Fruit fly (Drosophila melanogaster) whole organism, embryonic: ENCODE results near the gene ninaE.

Experiments used
- Atf-2 ChIP-seq: fragments of 200-800 bp; sonication (Bioruptor generic); optimal IDR thresholded peaks from 2 replicates; lab custom pipeline; 2016; ENCODE audit warnings: missing biosample characterization, missing genetic modification characterization
- B-H1 ChIP-seq: fragments of 200-800 bp; sonication (Bioruptor generic); IDR thresholded peaks from 3 replicates; pipeline ENCODE4 v1.3.6; 2022; ENCODE audit warnings: missing biosample characterization, missing genetic modification characterization
- Blimp-1 ChIP-seq: fragments of 200-800 bp; sonication (Bioruptor generic); optimal IDR thresholded peaks from 3 replicates; lab custom pipeline; 2018; ENCODE audit warnings: missing biosample characterization, missing genetic modification characterization, mild to moderate bottlenecking, moderate library complexity, missing genetic modification reagents
- CG10543 ChIP-seq: fragments of 200-800 bp; sonication (Bioruptor generic); optimal IDR thresholded peaks from 3 replicates; lab custom pipeline; 2017; ENCODE audit warnings: missing biosample characterization, mild to moderate bottlenecking, missing genetic modification characterization, moderate library complexity
- CG11085 ChIP-seq: fragments of 200-800 bp; sonication (Bioruptor generic); IDR thresholded peaks from 2 replicates; pipeline ENCODE4 v1.3.6; 2022; ENCODE audit warnings: missing biosample characterization, missing genetic modification characterization
- CG11247 ChIP-seq: fragments of 200-800 bp; sonication (Bioruptor generic); IDR thresholded peaks from 2 replicates; pipeline ENCODE4 v1.3.6; 2022; ENCODE audit warnings: missing biosample characterization, missing genetic modification characterization
- CG11456 ChIP-seq: fragments of 200-800 bp; sonication (Bioruptor generic); IDR thresholded peaks from 3 replicates; pipeline ENCODE4 v1.3.6; 2022; ENCODE audit warnings: missing biosample characterization, missing genetic modification characterization
- CG11696 ChIP-seq: fragments of 200-800 bp; sonication (Bioruptor generic); IDR thresholded peaks from 2 replicates; pipeline ENCODE4 v1.3.6; 2022; ENCODE audit warnings: missing biosample characterization, missing genetic modification characterization
- CG12744 ChIP-seq: fragments of 200-800 bp; sonication (Bioruptor generic); optimal IDR thresholded peaks from 2 replicates; lab custom pipeline; 2016; ENCODE audit warnings: missing biosample characterization, missing genetic modification characterization
- CG13296 ChIP-seq: fragments of 200-800 bp; sonication (Bioruptor generic); optimal IDR thresholded peaks from 3 replicates; lab custom pipeline; 2018; ENCODE audit warnings: missing biosample characterization, mild to moderate bottlenecking, missing genetic modification characterization
- CG13624 ChIP-seq: fragments of 200-800 bp; sonication (Bioruptor generic); optimal IDR thresholded peaks from 2 replicates; lab custom pipeline; 2016; ENCODE audit warnings: missing biosample characterization, missing genetic modification characterization
- CG15073 ChIP-seq: fragments of 200-800 bp; sonication (Bioruptor generic); optimal IDR thresholded peaks from 2 replicates; lab custom pipeline; 2016; ENCODE audit warnings: missing biosample characterization, missing genetic modification characterization
- CG15696 ChIP-seq: fragments of 200-800 bp; sonication (Bioruptor generic); optimal IDR thresholded peaks from 2 replicates; lab custom pipeline; 2019; ENCODE audit warnings: missing biosample characterization, mild to moderate bottlenecking, missing genetic modification characterization, moderate library complexity
- CG17361 ChIP-seq: fragments of 200-800 bp; sonication (Bioruptor generic); IDR thresholded peaks from 3 replicates; pipeline ENCODE4 v1.3.6; 2022; ENCODE audit warnings: missing biosample characterization, missing genetic modification characterization
- CG17829 ChIP-seq: fragments of 200-800 bp; optimal IDR thresholded peaks from 2 replicates; lab custom pipeline; 2019; ENCODE audit warnings: missing biosample characterization, mild to moderate bottlenecking, missing genetic modification characterization, moderate library complexity
- CG2202 ChIP-seq: fragments of 200-800 bp; sonication (Bioruptor generic); optimal IDR thresholded peaks from 2 replicates; lab custom pipeline; 2018; ENCODE audit warnings: missing biosample characterization, mild to moderate bottlenecking, missing genetic modification characterization
- CG30020 ChIP-seq: fragments of 200-800 bp; optimal IDR thresholded peaks from 2 replicates; lab custom pipeline; 2019; ENCODE audit warnings: missing biosample characterization, mild to moderate bottlenecking, missing genetic modification characterization, moderate library complexity
- CG32772 ChIP-seq: fragments of 200-800 bp; sonication (Bioruptor generic); IDR thresholded peaks from 2 replicates; pipeline ENCODE4 v1.3.6; 2022; ENCODE audit warnings: missing biosample characterization, missing genetic modification characterization
- CG5245 ChIP-seq: fragments of 200-800 bp; sonication (Bioruptor generic); optimal IDR thresholded peaks from 3 replicates; lab custom pipeline; 2016; ENCODE audit warnings: missing biosample characterization, missing genetic modification characterization
- CG6272 ChIP-seq: fragments of 200-800 bp; sonication (Bioruptor generic); IDR thresholded peaks from 2 replicates; pipeline ENCODE4 v1.3.6; 2022; ENCODE audit warnings: missing biosample characterization, missing genetic modification characterization
- CG6654 ChIP-seq: fragments of 200-800 bp; sonication (Bioruptor generic); optimal IDR thresholded peaks from 2 replicates; lab custom pipeline; 2017; ENCODE audit warnings: missing biosample characterization, mild to moderate bottlenecking, missing genetic modification characterization
- CG7928 ChIP-seq: fragments of 200-800 bp; sonication (Bioruptor generic); optimal IDR thresholded peaks from 2 replicates; lab custom pipeline; 2017; ENCODE audit warnings: missing biosample characterization, mild to moderate bottlenecking, missing genetic modification characterization
- CG7963 ChIP-seq: fragments of 200-800 bp; sonication (Bioruptor generic); IDR thresholded peaks from 3 replicates; pipeline ENCODE4 v1.3.6; 2022; ENCODE audit warnings: missing biosample characterization, missing genetic modification characterization; ENCODE audit not compliant: partially characterized antibody
- CG7987 ChIP-seq: fragments of 200-800 bp; sonication (Bioruptor generic); optimal IDR thresholded peaks from 2 replicates; lab custom pipeline; 2018; ENCODE audit warnings: missing biosample characterization, mild to moderate bottlenecking, missing genetic modification characterization, moderate library complexity
- Camta ChIP-seq: fragments of 200-800 bp; sonication (Bioruptor generic); optimal IDR thresholded peaks from 2 replicates; lab custom pipeline; 2016; ENCODE audit warnings: missing biosample characterization, missing genetic modification characterization
- Deaf1 ChIP-seq: fragments of 200-800 bp; optimal IDR thresholded peaks from 3 replicates; lab custom pipeline; 2019; ENCODE audit warnings: missing biosample characterization, mild to moderate bottlenecking, missing genetic modification characterization, moderate library complexity
- Dip3 ChIP-seq: fragments of 200-800 bp; sonication (Bioruptor generic); optimal IDR thresholded peaks from 3 replicates; lab custom pipeline; 2016; ENCODE audit warnings: missing biosample characterization, missing genetic modification characterization
- Dref ChIP-seq: fragments of 200-800 bp; sonication (Bioruptor generic); IDR thresholded peaks from 2 replicates; pipeline ENCODE4 v1.3.6; 2022; ENCODE audit warnings: missing biosample characterization, missing genetic modification characterization
- E2f1 ChIP-seq: fragments of 200-800 bp; sonication (Bioruptor generic); IDR thresholded peaks from 2 replicates; pipeline ENCODE4 v1.3.6; 2022; ENCODE audit warnings: missing biosample characterization, missing genetic modification characterization
- E2f2 ChIP-seq: fragments of 200-800 bp; sonication (Bioruptor generic); IDR thresholded peaks from 2 replicates; pipeline ENCODE4 v1.3.6; 2022; ENCODE audit warnings: missing biosample characterization, missing genetic modification characterization
- Fer1 ChIP-seq: fragments of 200-800 bp; sonication (Bioruptor generic); optimal IDR thresholded peaks from 2 replicates; lab custom pipeline; 2017; ENCODE audit warnings: missing biosample characterization, mild to moderate bottlenecking, missing genetic modification characterization
- H2.0 ChIP-seq: fragments of 200-800 bp; sonication (Bioruptor generic); IDR thresholded peaks from 2 replicates; pipeline ENCODE4 v1.3.6; 2022; ENCODE audit warnings: missing biosample characterization, missing genetic modification characterization
- Lpt ChIP-seq: fragments of >200 bp; optimal IDR thresholded peaks from 2 replicates; lab custom pipeline; 2018; ENCODE audit warnings: missing biosample characterization, missing genetic modification characterization
- Mrtf ChIP-seq: fragments of 200-800 bp; sonication (Bioruptor generic); IDR thresholded peaks from 3 replicates; pipeline ENCODE4 v1.3.6; 2022; ENCODE audit warnings: missing biosample characterization, missing genetic modification characterization
- NC2α ChIP-seq: fragments of 200-800 bp; sonication (Bioruptor generic); optimal IDR thresholded peaks from 2 replicates; lab custom pipeline; 2016; ENCODE audit warnings: missing biosample characterization, missing genetic modification characterization
- ac ChIP-seq: fragments of 200-800 bp; sonication (Bioruptor generic); optimal IDR thresholded peaks from 3 replicates; lab custom pipeline; 2017; ENCODE audit warnings: missing biosample characterization, mild to moderate bottlenecking, missing genetic modification characterization
- ara ChIP-seq: fragments of 200-800 bp; sonication (Bioruptor generic); IDR thresholded peaks from 2 replicates; pipeline ENCODE4 v1.3.6; 2022; ENCODE audit warnings: missing biosample characterization, missing genetic modification characterization
- cad ChIP-seq: fragments of >200 bp; optimal IDR thresholded peaks from 2 replicates; lab custom pipeline; 2017; ENCODE audit warnings: missing biosample characterization, missing genetic modification characterization
- cas ChIP-seq: fragments of 200-800 bp; sonication (Bioruptor generic); IDR thresholded peaks from 2 replicates; pipeline ENCODE4 v1.3.6; 2022; ENCODE audit warnings: missing biosample characterization, missing genetic modification characterization
- dan ChIP-seq: fragments of 200-800 bp; sonication (Bioruptor generic); IDR thresholded peaks from 2 replicates; pipeline ENCODE4 v1.3.6; 2022; ENCODE audit warnings: missing biosample characterization, missing genetic modification characterization
- dmrt11E ChIP-seq: fragments of 200-800 bp; sonication (Bioruptor generic); optimal IDR thresholded peaks from 3 replicates; lab custom pipeline; 2018; ENCODE audit warnings: missing biosample characterization, mild to moderate bottlenecking, missing genetic modification characterization, moderate library complexity
- gcm2 ChIP-seq: fragments of 200-800 bp; sonication (Bioruptor generic); optimal IDR thresholded peaks from 2 replicates; lab custom pipeline; 2016; ENCODE audit warnings: missing biosample characterization, missing genetic modification characterization
- ham ChIP-seq: fragments of 200-800 bp; sonication (Bioruptor generic); IDR thresholded peaks from 2 replicates; pipeline ENCODE4 v1.3.6; 2022; ENCODE audit warnings: missing biosample characterization, missing genetic modification characterization
- kah ChIP-seq: fragments of 200-800 bp; sonication (Bioruptor generic); optimal IDR thresholded peaks from 2 replicates; lab custom pipeline; 2018; ENCODE audit warnings: missing biosample characterization, mild to moderate bottlenecking, missing genetic modification characterization
- kay ChIP-seq: fragments of 200-800 bp; sonication (Bioruptor generic); optimal IDR thresholded peaks from 2 replicates; lab custom pipeline; 2016; ENCODE audit warnings: missing biosample characterization, missing genetic modification characterization
- lilli ChIP-seq: fragments of 200-800 bp; sonication (Bioruptor generic); optimal IDR thresholded peaks from 3 replicates; lab custom pipeline; 2016; ENCODE audit warnings: missing biosample characterization, missing genetic modification characterization
- peb ChIP-seq: fragments of 200-800 bp; sonication (Bioruptor generic); IDR thresholded peaks from 2 replicates; pipeline ENCODE4 v1.3.6; 2022; ENCODE audit warnings: missing biosample characterization, missing genetic modification characterization
- pho ChIP-seq: fragments of 200-800 bp; sonication (Bioruptor generic); optimal IDR thresholded peaks from 2 replicates; lab custom pipeline; 2016; ENCODE audit warnings: missing biosample characterization, missing genetic modification characterization
- run ChIP-seq: fragments of 200-800 bp; sonication (Bioruptor generic); optimal IDR thresholded peaks from 3 replicates; lab custom pipeline; 2018; ENCODE audit warnings: missing biosample characterization, mild to moderate bottlenecking, missing genetic modification characterization
- sug ChIP-seq: fragments of 200-800 bp; optimal IDR thresholded peaks from 2 replicates; lab custom pipeline; 2019; ENCODE audit warnings: missing biosample characterization, mild to moderate bottlenecking, missing genetic modification characterization, moderate library complexity
- tap ChIP-seq: fragments of 200-800 bp; optimal IDR thresholded peaks from 3 replicates; lab custom pipeline; 2019; ENCODE audit warnings: missing biosample characterization, mild to moderate bottlenecking, missing genetic modification characterization, moderate library complexity
- unpg ChIP-seq: fragments of 200-800 bp; sonication (Bioruptor generic); optimal IDR thresholded peaks from 3 replicates; lab custom pipeline; 2018; ENCODE audit warnings: missing biosample characterization, mild to moderate bottlenecking, missing genetic modification characterization, moderate library complexity

The ninaE gene

dm6 chr3R:19847591-19848256, 40.3 kb downstream of the ninaE start (continued):
- TF ChIP-seq ham, result no peak
- TF ChIP-seq CG11696 (GFP tag; lab: Robert Waterston, UW), result no peak
- no peak for TF ChIP-seq CG7963 (GFP tag; lab: Robert Waterston, UW)
- peak; percentile 66 for TF ChIP-seq CG13296 (GFP tag; lab: Kevin White, UChicago)
- TF ChIP-seq Atf-2 (GFP tag; lab: Kevin White, UChicago), result peak; percentile 9
- no peak for TF ChIP-seq CG13624
- TF ChIP-seq Dip3 (GFP tag; lab: Kevin White, UChicago), result no peak
- TF ChIP-seq H2.0, result no peak
- TF ChIP-seq CG15073 (GFP tag; lab: Kevin White, UChicago), result no peak
- peak; percentile 1 for TF ChIP-seq CG15696 (tag; lab: Kevin White, UChicago)
- TF ChIP-seq dmrt11E, result peak; percentile 53
- TF ChIP-seq kah (GFP tag; lab: Kevin White, UChicago), result no peak
- TF ChIP-seq Deaf1, result no peak
- no peak; the same call in 2 of the 3 replicates for TF ChIP-seq CG17361 (GFP tag; lab: Robert Waterston, UW)
- no peak for TF ChIP-seq CG7928 (GFP tag; lab: Kevin White, UChicago)
- no peak for TF ChIP-seq tap
- TF ChIP-seq Mrtf (GFP tag; lab: Robert Waterston, UW), result no peak
- no peak for TF ChIP-seq Blimp-1 (GFP tag; lab: Kevin White, UChicago)
- TF ChIP-seq sug (tag; lab: Kevin White, UChicago), result peak; percentile 87
- TF ChIP-seq run (tag; lab: Kevin White, UChicago), result peak; percentile 51
- TF ChIP-seq kay (GFP tag; lab: Kevin White, UChicago), result no peak
- TF ChIP-seq gcm2 (GFP tag; lab: Kevin White, UChicago), result peak; percentile 25
- TF ChIP-seq CG6272 (GFP tag; lab: Robert Waterston, UW), result no peak
- TF ChIP-seq CG30020 (tag; lab: Kevin White, UChicago), result no peak
- TF ChIP-seq Camta (GFP tag; lab: Kevin White, UChicago), result no peak
- peak; percentile 77 for TF ChIP-seq CG2202 (tag; lab: Kevin White, UChicago)
- TF ChIP-seq CG12744 (GFP tag; lab: Kevin White, UChicago), result peak; percentile 23
- no peak for TF ChIP-seq E2f2 (GFP tag; lab: Robert Waterston, UW)
- TF ChIP-seq Lpt, result no peak
- no peak for TF ChIP-seq ac (GFP tag; lab: Kevin White, UChicago)
- no peak for TF ChIP-seq peb
- TF ChIP-seq CG10543 (GFP tag; lab: Kevin White, UChicago), result no peak
- peak; percentile 65 for TF ChIP-seq CG7987 (GFP tag; lab: Kevin White, UChicago)
- peak; percentile 53 for TF ChIP-seq unpg (GFP tag; lab: Kevin White, UChicago)
- peak; percentile 8; the same call in 1 of the 2 replicates for TF ChIP-seq ara (GFP tag; lab: Robert Waterston, UW)
- TF ChIP-seq E2f1 (GFP tag; lab: Robert Waterston, UW), result no peak
- no peak for TF ChIP-seq CG5245 (GFP tag; lab: Kevin White, UChicago)
- TF ChIP-seq CG11247, result peak; percentile 22; the same call in 1 of the 2 replicates
- TF ChIP-seq CG11085 (GFP tag; lab: Robert Waterston, UW), result no peak
- no peak for TF ChIP-seq cas (GFP tag; lab: Robert Waterston, UW)
- TF ChIP-seq dan (GFP tag; lab: Robert Waterston, UW), result no peak
- no peak for TF ChIP-seq pho
- TF ChIP-seq Fer1 (GFP tag; lab: Kevin White, UChicago), result peak; percentile 43
- peak; percentile 6 for TF ChIP-seq CG17829 (tag; lab: Kevin White, UChicago)
- TF ChIP-seq cad (GFP tag; lab: Kevin White, UChicago), result no peak
- no peak for TF ChIP-seq NC2α
- no peak for TF ChIP-seq Dref (GFP tag; lab: Robert Waterston, UW)
- TF ChIP-seq CG6654, result no peak
- TF ChIP-seq lilli (GFP tag; lab: Kevin White, UChicago), result no peak
- no peak for TF ChIP-seq CG11456 (GFP tag; lab: Robert Waterston, UW)
- no peak for TF ChIP-seq CG32772 (GFP tag; lab: Robert Waterston, UW)
- TF ChIP-seq B-H1 (GFP tag; lab: Robert Waterston, UW), result no peak; the same call in 2 of the 3 replicates
